Worm (Caenorhabditis elegans): Measurements from ENCODE around the gene str-46.

DNA sequence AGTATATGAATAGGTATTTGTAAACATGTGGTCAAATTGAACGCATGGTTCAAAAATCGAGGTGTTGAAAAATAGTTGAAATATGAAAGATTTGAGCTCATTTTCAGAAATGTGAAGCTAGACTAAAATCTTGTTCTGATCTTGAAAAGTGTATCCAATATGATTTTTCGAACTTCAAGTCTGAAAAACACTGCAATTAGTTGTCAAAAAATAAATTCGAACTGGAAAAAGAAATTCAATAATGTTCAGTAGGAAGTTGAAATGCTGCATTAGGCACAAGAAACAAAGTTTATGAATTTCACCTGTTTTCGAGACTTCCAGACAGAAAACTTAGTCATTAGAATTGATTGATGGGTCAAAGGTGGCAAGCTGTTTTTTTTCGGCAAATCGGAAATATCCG is 38.3 kb downstream of the str-46 start, which contains the start of gene srh-270:
- no peak for TF ChIP-seq ceh-36 (tag; optimal IDR thresholded peaks at IDR 0.05)
- no peak for TF ChIP-seq hnd-1 (tag; optimal IDR thresholded peaks at IDR 0.05)
- no peak for TF ChIP-seq flt-1 (GFP tag; IDR thresholded peaks at IDR 0.05)
- no peak for TF ChIP-seq aly-1 (tag; optimal IDR thresholded peaks at IDR 0.05)
- TF ChIP-seq sea-1 (GFP tag; conservative IDR thresholded peaks at IDR 0.05), result no peak
- no peak for TF ChIP-seq tbx-11 (GFP tag; IDR thresholded peaks at IDR 0.05)
- TF ChIP-seq ama-1 (optimal IDR thresholded peaks at IDR 0.05), result no peak

All from whole organism, early embryonic.